Worm (Caenorhabditis elegans) whole organism, L4 larva: ENCODE measurements around the gene npl-4.2.
A peak's percentile ranks its signal among the peaks of the same experiment; 100 is the strongest.

Experiments used
- F26F4.8 ChIP-seq: fragments of 200-800 bp; sonication (Bioruptor generic); conservative IDR thresholded peaks from 2 replicates; pipeline ENCODE4 v1.3.6; 2022; ENCODE audit warnings: missing genetic modification characterization, missing compliant biosample characterization
- F37D6.2 ChIP-seq: sonication (generic microtip); optimal IDR thresholded peaks from 2 replicates; lab custom pipeline; 2016; ENCODE audit warnings: mild to moderate bottlenecking, missing genetic modification characterization, missing compliant biosample characterization
- F49E8.2 ChIP-seq: sonication (generic microtip); optimal IDR thresholded peaks from 2 replicates; lab custom pipeline; 2016; ENCODE audit warnings: missing compliant biosample characterization, mild to moderate bottlenecking, missing genetic modification characterization, borderline replicate concordance
- T26A8.4 ChIP-seq: fragments of 200-800 bp; sonication (Bioruptor generic); IDR thresholded peaks from 2 replicates; pipeline ENCODE4 v1.3.6; 2022; ENCODE audit warnings: missing genetic modification characterization, missing compliant biosample characterization
- aha-1 ChIP-seq: fragments of 150-350 bp; peaks from one replicate; lab custom pipeline; 2014; ENCODE audit warnings: missing biosample characterization, missing genetic modification characterization
- attf-4 ChIP-seq: sonication (generic microtip); optimal IDR thresholded peaks from 3 replicates; lab custom pipeline; 2017; ENCODE audit warnings: missing biosample characterization, missing genetic modification characterization
- ceh-20 ChIP-seq: fragments of 200-800 bp; sonication (Bioruptor generic); IDR thresholded peaks from 2 replicates; pipeline ENCODE4 v1.3.6; 2022; ENCODE audit warnings: missing genetic modification reagents, missing genetic modification characterization, missing compliant biosample characterization
- ceh-28 ChIP-seq: fragments of 150-350 bp; optimal IDR thresholded peaks from 2 replicates; lab custom pipeline; 2014; ENCODE audit warnings: missing biosample characterization, missing genetic modification reagents, missing genetic modification characterization
- ceh-82 ChIP-seq: sonication (generic microtip); optimal IDR thresholded peaks from 2 replicates; lab custom pipeline; 2017; ENCODE audit warnings: missing biosample characterization, missing genetic modification characterization
- dmd-8 ChIP-seq: fragments of 200-800 bp; sonication (Bioruptor generic); IDR thresholded peaks from 2 replicates; pipeline ENCODE4 v1.3.6; 2022; ENCODE audit warnings: missing genetic modification characterization, missing compliant biosample characterization
- dpl-1 ChIP-seq: fragments of 150-350 bp; optimal IDR thresholded peaks from 2 replicates; lab custom pipeline; 2014; ENCODE audit warnings: missing biosample characterization, missing genetic modification reagents, missing genetic modification characterization
- egl-27 ChIP-seq: sonication (generic microtip); optimal IDR thresholded peaks from 3 replicates; lab custom pipeline; 2017; ENCODE audit warnings: missing biosample characterization, missing genetic modification reagents, missing genetic modification characterization
- fos-1 ChIP-seq: fragments of 150-350 bp; optimal IDR thresholded peaks from 2 replicates; lab custom pipeline; 2014; ENCODE audit warnings: missing biosample characterization, missing genetic modification characterization
- hif-1 ChIP-seq, 2 experiments: sonication (generic microtip); optimal IDR thresholded peaks; 2 replicates each; lab custom pipeline; 2016 to 2017; ENCODE audit warnings: missing compliant biosample characterization in 2 of 2, missing genetic modification characterization in 2 of 2, missing genetic modification reagents in 2 of 2, missing genotype in 2 of 2, mild to moderate bottlenecking in 1 of 2
- lim-7 ChIP-seq: fragments of 200-800 bp; sonication (Bioruptor generic); IDR thresholded peaks from 2 replicates; pipeline ENCODE4 v1.3.6; 2022; ENCODE audit warnings: missing genetic modification characterization, missing compliant biosample characterization
- lin-15B ChIP-seq: fragments of 150-350 bp; sonication (generic microtip); optimal IDR thresholded peaks from 3 replicates; lab custom pipeline; 2014; ENCODE audit warnings: missing biosample characterization, missing genetic modification characterization
- lin-38 ChIP-seq: fragments of 200-800 bp; sonication (Bioruptor generic); IDR thresholded peaks from 2 replicates; pipeline ENCODE4 v1.3.6; 2022; ENCODE audit warnings: missing genetic modification reagents, missing genetic modification characterization, missing compliant biosample characterization
- lin-39 ChIP-seq: fragments of 150-350 bp; optimal IDR thresholded peaks from 2 replicates; lab custom pipeline; 2014; ENCODE audit warnings: missing biosample characterization, missing genetic modification reagents, missing genetic modification characterization
- lsy-2 ChIP-seq, 2 experiments: fragments of 150-350 bp in 1 of 2; sonication (generic microtip) in 1 of 2; optimal IDR thresholded peaks; 2 replicates each; lab custom pipeline; 2014 to 2017; ENCODE audit warnings: missing biosample characterization in 2 of 2, missing genetic modification characterization in 2 of 2
- madf-9 ChIP-seq: fragments of 200-800 bp; sonication (Bioruptor generic); conservative IDR thresholded peaks from 2 replicates; pipeline ENCODE4 v1.3.6; 2022; ENCODE audit warnings: missing genetic modification reagents, missing genetic modification characterization, missing compliant biosample characterization
- mdt-29 ChIP-seq: fragments of 200-800 bp; sonication (Bioruptor generic); IDR thresholded peaks from 2 replicates; pipeline ENCODE4 v1.3.6; 2022; ENCODE audit warnings: missing genetic modification reagents, missing genetic modification characterization, missing compliant biosample characterization
- mxl-2 ChIP-seq: fragments of 200-800 bp; sonication (Bioruptor generic); conservative IDR thresholded peaks from 2 replicates; pipeline ENCODE4 v1.3.6; 2022; ENCODE audit warnings: missing genetic modification reagents, missing genetic modification characterization, missing compliant biosample characterization
- nhr-11 ChIP-seq: fragments of 150-350 bp; optimal IDR thresholded peaks from 2 replicates; lab custom pipeline; 2014; ENCODE audit warnings: missing biosample characterization, missing genetic modification characterization
- nhr-25 ChIP-seq: sonication (generic microtip); optimal IDR thresholded peaks from 2 replicates; lab custom pipeline; 2017; ENCODE audit warnings: missing genetic modification characterization, mild to moderate bottlenecking, missing compliant biosample characterization, antibody characterized with exemption, moderate library complexity, borderline replicate concordance; ENCODE audit not compliant: insufficient read depth
- nhr-28 ChIP-seq: fragments of 150-350 bp; optimal IDR thresholded peaks from 2 replicates; lab custom pipeline; 2014; ENCODE audit warnings: missing biosample characterization, missing genetic modification characterization
- nhr-41 ChIP-seq: fragments of 200-800 bp; sonication (Bioruptor generic); IDR thresholded peaks from 2 replicates; pipeline ENCODE4 v1.3.6; 2022; ENCODE audit warnings: missing genetic modification reagents, missing genetic modification characterization, missing compliant biosample characterization
- nhr-77 ChIP-seq: fragments of 150-350 bp; optimal IDR thresholded peaks from 2 replicates; lab custom pipeline; 2014; ENCODE audit warnings: missing biosample characterization, missing genetic modification characterization
- php-3 ChIP-seq: fragments of 200-800 bp; sonication (Bioruptor generic); IDR thresholded peaks from 2 replicates; pipeline ENCODE4 v1.3.6; 2022; ENCODE audit warnings: missing genetic modification reagents, missing genetic modification characterization, missing compliant biosample characterization
- rbr-2 ChIP-seq: sonication (generic microtip); optimal IDR thresholded peaks from 2 replicates; lab custom pipeline; 2016; ENCODE audit warnings: missing genotype, missing genetic modification characterization, missing compliant biosample characterization
- saeg-2 ChIP-seq: fragments of 200-800 bp; sonication (Bioruptor generic); IDR thresholded peaks from 2 replicates; pipeline ENCODE4 v1.3.6; 2022; ENCODE audit warnings: missing genetic modification reagents, missing genetic modification characterization, missing compliant biosample characterization
- set-16 ChIP-seq: fragments of 200-800 bp; sonication (Bioruptor generic); IDR thresholded peaks from 2 replicates; pipeline ENCODE4 v1.3.6; 2022; ENCODE audit warnings: missing genetic modification reagents, missing genetic modification characterization, missing compliant biosample characterization
- spr-1 ChIP-seq: sonication (generic microtip); optimal IDR thresholded peaks from 2 replicates; lab custom pipeline; 2016; ENCODE audit warnings: mild to moderate bottlenecking, missing genetic modification characterization, missing compliant biosample characterization
- unc-39 ChIP-seq: sonication (generic microtip); optimal IDR thresholded peaks from 2 replicates; lab custom pipeline; 2017; ENCODE audit warnings: missing biosample characterization, missing genetic modification characterization
- unc-62 ChIP-seq, 3 experiments: fragments of 150-350 bp in 1 of 3; sonication (generic microtip); optimal IDR thresholded peaks in 2 of 3; peaks in 1 of 3; 1 replicate in 1 of 3; 2 replicates in 2 of 3; lab custom pipeline; 2014 to 2017; ENCODE audit warnings: missing biosample characterization in 3 of 3, missing genetic modification characterization in 3 of 3, missing genetic modification reagents in 3 of 3, missing genotype in 1 of 3
- zfp-3 ChIP-seq: fragments of 200-800 bp; sonication (Bioruptor generic); conservative IDR thresholded peaks from 2 replicates; pipeline ENCODE4 v1.3.6; 2022; ENCODE audit warnings: missing genetic modification reagents, missing genetic modification characterization, missing compliant biosample characterization
- zip-11 ChIP-seq: fragments of 200-800 bp; sonication (Bioruptor generic); IDR thresholded peaks from 2 replicates; pipeline ENCODE4 v1.3.6; 2022; ENCODE audit warnings: missing genetic modification characterization, missing compliant biosample characterization

npl-4.2 gene

ce11 chrII:5638059-5638458 lies 15.4 kb downstream of the npl-4.2 start, which contains the start of gene F59E12.3:
Gene F59E12.3 (plus strand): TSS chrII:5638359.
- no peak for TF ChIP-seq zfp-3 (GFP tag; lab: Robert Waterston, UW)
- TF ChIP-seq fos-1 (tag; lab: Kevin White, UChicago), result no peak
- no peak for TF ChIP-seq dmd-8
- TF ChIP-seq attf-4 (tag; lab: Kevin White, UChicago), result no peak
- TF ChIP-seq madf-9 (GFP tag; lab: Robert Waterston, UW), result no peak
- TF ChIP-seq ceh-82, result no peak
- no peak for TF ChIP-seq unc-62 (GFP tag; optimal IDR thresholded peaks at IDR 0.05 in 1 of 2; lab: Kevin White, UChicago)
- no peak for TF ChIP-seq unc-62 (tag; optimal IDR thresholded peaks at IDR 0.05; lab: Kevin White, UChicago)
- no peak for TF ChIP-seq nhr-77 (tag; lab: Kevin White, UChicago)
- TF ChIP-seq unc-39 (tag; lab: Kevin White, UChicago), result no peak

- TF ChIP-seq ceh-20 (GFP tag; lab: Robert Waterston, UW) (no peak), set-16 (GFP tag; lab: Robert Waterston, UW) (peak; percentile 69; the same call in 1 of the 2 replicates), T26A8.4 (GFP tag; lab: Robert Waterston, UW) (no peak), zip-11 (GFP tag; lab: Robert Waterston, UW) (no peak), ceh-28 (tag; lab: Kevin White, UChicago) (no peak), dpl-1 (GFP tag; lab: Kevin White, UChicago) (no peak)
Measured at ce11 chrII:5640362-5641079, 17.8 kb downstream of the npl-4.2 start.

- TF ChIP-seq F26F4.8 (GFP tag; lab: Robert Waterston, UW), result no peak
- no peak for TF ChIP-seq saeg-2 (GFP tag; lab: Robert Waterston, UW)
- TF ChIP-seq set-16 (GFP tag; lab: Robert Waterston, UW), result 0 out of 2 replicates have a peak, but pooled peaks have one; percentile 16
- no peak for TF ChIP-seq dmd-8
- TF ChIP-seq hif-1 (tag; optimal IDR thresholded peaks at IDR 0.05; lab: Kevin White, UChicago), result no peak
- peak; percentile 95 for TF ChIP-seq aha-1 (tag; lab: Kevin White, UChicago)
- TF ChIP-seq nhr-25 (tag; lab: Kevin White, UChicago), result no peak
- no peak for TF ChIP-seq spr-1 (tag; lab: Kevin White, UChicago)
- no peak for TF ChIP-seq nhr-41 (GFP tag; lab: Robert Waterston, UW)
Measured at ce11 chrII:5642110-5642509, 19.4 kb downstream of the npl-4.2 start.

ce11 chrII:5646942-5647341 lies 24.3 kb downstream of the npl-4.2 start, which contains the start of gene F59E12.9:
Gene F59E12.9 (minus strand): TSS chrII:5647042.
- TF ChIP-seq php-3 (no peak), saeg-2 (GFP tag; lab: Robert Waterston, UW) (no peak), lim-7 (no peak), T26A8.4 (GFP tag; lab: Robert Waterston, UW) (no peak), lsy-2 (tag; optimal IDR thresholded peaks at IDR 0.05; lab: Kevin White, UChicago) (no peak), rbr-2 (tag; lab: Kevin White, UChicago) (no peak), madf-9 (GFP tag; lab: Robert Waterston, UW) (no peak), F37D6.2 (tag; lab: Kevin White, UChicago) (no peak), nhr-11 (tag; lab: Kevin White, UChicago) (no peak), mdt-29 (GFP tag; lab: Robert Waterston, UW) (no peak), dpl-1 (GFP tag; lab: Kevin White, UChicago) (no peak), nhr-28 (tag; lab: Kevin White, UChicago) (no peak), egl-27 (no peak), lin-15B (no peak), ceh-20 (GFP tag; lab: Robert Waterston, UW) (no peak), F49E8.2 (tag; lab: Kevin White, UChicago) (no peak), lin-39 (no peak), lin-38 (no peak), mxl-2 (GFP tag; lab: Robert Waterston, UW) (no peak)
